Worm (Caenorhabditis elegans) whole organism, L3 larva: ENCODE measurements around the gene irld-50.

Source experiments
- aly-2 ChIP-seq: fragments of 150-350 bp; optimal IDR thresholded peaks from 2 replicates; lab custom pipeline; 2014; ENCODE audit warnings: missing biosample characterization, missing genetic modification characterization
- elt-1 ChIP-seq: fragments of 150-350 bp; optimal IDR thresholded peaks from 2 replicates; lab custom pipeline; 2014; ENCODE audit warnings: missing biosample characterization, missing genetic modification characterization
- nhr-11 ChIP-seq: fragments of 150-350 bp; optimal IDR thresholded peaks from 2 replicates; lab custom pipeline; 2014; ENCODE audit warnings: missing biosample characterization, missing genetic modification characterization
- tbx-2 ChIP-seq: sonication (generic microtip); optimal IDR thresholded peaks from 2 replicates; lab custom pipeline; 2016; ENCODE audit warnings: mild to moderate bottlenecking, missing genetic modification characterization, missing compliant biosample characterization

- TF ChIP-seq aly-2 (tag; lab: Kevin White, UChicago) (no peak), nhr-11 (tag; lab: Kevin White, UChicago) (no peak), tbx-2 (no peak), elt-1 (no peak)
These were observed 18.8 kb downstream of the irld-50 start for ce11 chrII:2925032-2925431.
